Worm (Caenorhabditis elegans) whole organism, L4 larva: ENCODE results near the gene B0496.2.
A peak's percentile ranks its signal among the peaks of the same experiment; 100 is the strongest.

ENCODE experiments used
- D1046.2 ChIP-seq: fragments of 200-800 bp; sonication (Bioruptor generic); IDR thresholded peaks from 2 replicates; pipeline ENCODE4 v1.3.6; 2022; ENCODE audit warnings: missing genetic modification characterization, missing compliant biosample characterization
- F26F4.8 ChIP-seq: fragments of 200-800 bp; sonication (Bioruptor generic); conservative IDR thresholded peaks from 2 replicates; pipeline ENCODE4 v1.3.6; 2022; ENCODE audit warnings: missing genetic modification characterization, missing compliant biosample characterization
- F44E2.7 ChIP-seq: fragments of 200-800 bp; sonication (Bioruptor generic); IDR thresholded peaks from 2 replicates; pipeline ENCODE4 v2.1.2; 2022; ENCODE audit warnings: missing genetic modification characterization, missing compliant biosample characterization
- R02D3.7 ChIP-seq: fragments of 150-350 bp; sonication (generic microtip); optimal IDR thresholded peaks from 3 replicates; lab custom pipeline; 2014; ENCODE audit warnings: missing biosample characterization, missing genetic modification characterization
- T20F7.1 ChIP-seq: fragments of 200-800 bp; sonication (Bioruptor generic); optimal IDR thresholded peaks from 2 replicates; lab custom pipeline; 2018; ENCODE audit warnings: mild to moderate bottlenecking, missing genetic modification characterization, missing compliant biosample characterization
- Y105C5A.15 ChIP-seq: fragments of 200-800 bp; sonication (Bioruptor generic); IDR thresholded peaks from 2 replicates; pipeline ENCODE4 v1.3.6; 2022; ENCODE audit warnings: missing genetic modification characterization, missing compliant biosample characterization
- Y48G9A.11 ChIP-seq: fragments of 200-800 bp; sonication (Bioruptor generic); IDR thresholded peaks from 2 replicates; pipeline ENCODE4 v1.3.6; 2022; ENCODE audit warnings: missing genetic modification reagents, missing genetic modification characterization, missing compliant biosample characterization
- Y75B8A.6 ChIP-seq: fragments of 200-800 bp; sonication (Bioruptor generic); IDR thresholded peaks from 2 replicates; pipeline ENCODE4 v1.3.6; 2022; ENCODE audit warnings: missing genetic modification reagents, missing genetic modification characterization, missing compliant biosample characterization
- attf-4 ChIP-seq: sonication (generic microtip); optimal IDR thresholded peaks from 3 replicates; lab custom pipeline; 2017; ENCODE audit warnings: missing biosample characterization, missing genetic modification characterization
- ceh-20 ChIP-seq: fragments of 200-800 bp; sonication (Bioruptor generic); IDR thresholded peaks from 2 replicates; pipeline ENCODE4 v1.3.6; 2022; ENCODE audit warnings: missing genetic modification reagents, missing genetic modification characterization, missing compliant biosample characterization
- ceh-44 ChIP-seq: fragments of 200-800 bp; sonication (Bioruptor generic); IDR thresholded peaks from 2 replicates; pipeline ENCODE4 v1.3.6; 2022; ENCODE audit warnings: missing genetic modification reagents, missing genetic modification characterization, missing compliant biosample characterization
- ceh-82 ChIP-seq: sonication (generic microtip); optimal IDR thresholded peaks from 2 replicates; lab custom pipeline; 2017; ENCODE audit warnings: missing biosample characterization, missing genetic modification characterization
- ctbp-1 ChIP-seq: fragments of 200-800 bp; sonication (Bioruptor generic); IDR thresholded peaks from 2 replicates; pipeline ENCODE4 v1.3.6; 2022; ENCODE audit warnings: missing genetic modification reagents, missing genetic modification characterization, missing compliant biosample characterization
- daf-12 ChIP-seq: fragments of 150-350 bp; optimal IDR thresholded peaks from 2 replicates; lab custom pipeline; 2014; ENCODE audit warnings: missing biosample characterization, missing genetic modification reagents, missing genetic modification characterization
- daf-19 ChIP-seq: fragments of 200-800 bp; sonication (Bioruptor generic); conservative IDR thresholded peaks from 2 replicates; pipeline ENCODE4 v1.3.6; 2022; ENCODE audit warnings: missing genetic modification characterization, missing compliant biosample characterization
- daf-8 ChIP-seq: fragments of 200-800 bp; sonication (Bioruptor generic); IDR thresholded peaks from 2 replicates; pipeline ENCODE4 v1.3.6; 2022; ENCODE audit warnings: missing genetic modification characterization, missing compliant biosample characterization
- egl-27 ChIP-seq: sonication (generic microtip); optimal IDR thresholded peaks from 3 replicates; lab custom pipeline; 2017; ENCODE audit warnings: missing biosample characterization, missing genetic modification reagents, missing genetic modification characterization
- fkh-10 ChIP-seq: fragments of 150-350 bp; optimal IDR thresholded peaks from 2 replicates; lab custom pipeline; 2014; ENCODE audit warnings: missing biosample characterization, missing genetic modification reagents, missing genetic modification characterization
- gei-8 ChIP-seq: fragments of 200-800 bp; sonication (Bioruptor generic); optimal IDR thresholded peaks from 2 replicates; lab custom pipeline; 2018; ENCODE audit warnings: mild to moderate bottlenecking, missing genetic modification characterization, missing compliant biosample characterization
- hif-1 ChIP-seq, 2 experiments: sonication (generic microtip); optimal IDR thresholded peaks; 2 replicates each; lab custom pipeline; 2016 to 2017; ENCODE audit warnings: missing compliant biosample characterization in 2 of 2, missing genetic modification characterization in 2 of 2, missing genetic modification reagents in 2 of 2, missing genotype in 2 of 2, mild to moderate bottlenecking in 1 of 2
- hmg-1.1 ChIP-seq: fragments of 200-800 bp; sonication (Bioruptor generic); IDR thresholded peaks from 2 replicates; pipeline ENCODE4 v1.3.6; 2022; ENCODE audit warnings: missing genetic modification reagents, missing genetic modification characterization, missing compliant biosample characterization
- jun-1 ChIP-seq: fragments of 150-350 bp; optimal IDR thresholded peaks from 2 replicates; lab custom pipeline; 2014; ENCODE audit warnings: missing biosample characterization, missing genetic modification reagents, missing genetic modification characterization
- lim-7 ChIP-seq: fragments of 200-800 bp; sonication (Bioruptor generic); IDR thresholded peaks from 2 replicates; pipeline ENCODE4 v1.3.6; 2022; ENCODE audit warnings: missing genetic modification characterization, missing compliant biosample characterization
- lin-38 ChIP-seq: fragments of 200-800 bp; sonication (Bioruptor generic); IDR thresholded peaks from 2 replicates; pipeline ENCODE4 v1.3.6; 2022; ENCODE audit warnings: missing genetic modification reagents, missing genetic modification characterization, missing compliant biosample characterization
- lir-3 ChIP-seq: sonication (generic microtip); optimal IDR thresholded peaks from 2 replicates; lab custom pipeline; 2016; ENCODE audit warnings: mild to moderate bottlenecking, missing genetic modification characterization, missing compliant biosample characterization
- mdl-1 ChIP-seq, 2 experiments: fragments of 150-350 bp in 1 of 2; sonication (generic microtip) in 1 of 2; optimal IDR thresholded peaks; 2 replicates each; lab custom pipeline; 2014 to 2017; ENCODE audit warnings: missing biosample characterization in 2 of 2, missing genetic modification characterization in 2 of 2
- mdt-29 ChIP-seq: fragments of 200-800 bp; sonication (Bioruptor generic); IDR thresholded peaks from 2 replicates; pipeline ENCODE4 v1.3.6; 2022; ENCODE audit warnings: missing genetic modification reagents, missing genetic modification characterization, missing compliant biosample characterization
- mep-1 ChIP-seq: fragments of 150-350 bp; sonication (generic microtip); optimal IDR thresholded peaks from 3 replicates; lab custom pipeline; 2014; ENCODE audit warnings: missing biosample characterization, missing genetic modification characterization
- mes-2 ChIP-seq: sonication (generic microtip); optimal IDR thresholded peaks from 2 replicates; lab custom pipeline; 2016; ENCODE audit warnings: missing genotype, mild to moderate bottlenecking, missing genetic modification characterization, missing compliant biosample characterization; ENCODE audit not compliant: poor library complexity, severe bottlenecking
- mxl-2 ChIP-seq: fragments of 200-800 bp; sonication (Bioruptor generic); conservative IDR thresholded peaks from 2 replicates; pipeline ENCODE4 v1.3.6; 2022; ENCODE audit warnings: missing genetic modification reagents, missing genetic modification characterization, missing compliant biosample characterization
- mxl-3 ChIP-seq: fragments of 200-800 bp; sonication (Bioruptor generic); optimal IDR thresholded peaks from 2 replicates; lab custom pipeline; 2018; ENCODE audit warnings: mild to moderate bottlenecking, missing genetic modification characterization, missing compliant biosample characterization
- nhr-10 ChIP-seq: fragments of 150-350 bp; optimal IDR thresholded peaks from 2 replicates; lab custom pipeline; 2014; ENCODE audit warnings: missing biosample characterization, missing genetic modification characterization
- nhr-102 ChIP-seq: sonication (generic microtip); optimal IDR thresholded peaks from 2 replicates; lab custom pipeline; 2016; ENCODE audit warnings: mild to moderate bottlenecking, missing genetic modification characterization, moderate library complexity, missing compliant biosample characterization
- nhr-11 ChIP-seq: fragments of 150-350 bp; optimal IDR thresholded peaks from 2 replicates; lab custom pipeline; 2014; ENCODE audit warnings: missing biosample characterization, missing genetic modification characterization
- nhr-111 ChIP-seq: fragments of 200-800 bp; sonication (Bioruptor generic); optimal IDR thresholded peaks from 2 replicates; lab custom pipeline; 2018; ENCODE audit warnings: mild to moderate bottlenecking, missing genetic modification characterization, missing compliant biosample characterization
- nhr-237 ChIP-seq: sonication (generic microtip); optimal IDR thresholded peaks from 2 replicates; lab custom pipeline; 2017; ENCODE audit warnings: missing biosample characterization, missing genetic modification characterization
- nhr-28 ChIP-seq: fragments of 150-350 bp; optimal IDR thresholded peaks from 2 replicates; lab custom pipeline; 2014; ENCODE audit warnings: missing biosample characterization, missing genetic modification characterization
- nhr-76 ChIP-seq: fragments of 150-350 bp; optimal IDR thresholded peaks from 2 replicates; lab custom pipeline; 2014; ENCODE audit warnings: missing biosample characterization, missing genetic modification characterization
- nhr-77 ChIP-seq: fragments of 150-350 bp; optimal IDR thresholded peaks from 2 replicates; lab custom pipeline; 2014; ENCODE audit warnings: missing biosample characterization, missing genetic modification characterization
- skn-1 ChIP-seq: fragments of 150-350 bp; optimal IDR thresholded peaks from 2 replicates; lab custom pipeline; 2014; ENCODE audit warnings: missing biosample characterization, missing genetic modification characterization
- snpc-1.2 ChIP-seq: fragments of 200-800 bp; sonication (Bioruptor generic); IDR thresholded peaks from 2 replicates; pipeline ENCODE4 v1.3.6; 2022; ENCODE audit warnings: missing genetic modification reagents, missing genetic modification characterization, missing compliant biosample characterization
- snpc-4 ChIP-seq: fragments of 150-350 bp; optimal IDR thresholded peaks from 2 replicates; lab custom pipeline; 2014; ENCODE audit warnings: missing biosample characterization, missing genetic modification characterization
- spr-1 ChIP-seq: sonication (generic microtip); optimal IDR thresholded peaks from 2 replicates; lab custom pipeline; 2016; ENCODE audit warnings: mild to moderate bottlenecking, missing genetic modification characterization, missing compliant biosample characterization
- spr-3 ChIP-seq: fragments of 200-800 bp; sonication (Bioruptor generic); optimal IDR thresholded peaks from 2 replicates; lab custom pipeline; 2018; ENCODE audit warnings: mild to moderate bottlenecking, missing genetic modification characterization, missing compliant biosample characterization
- tra-1 ChIP-seq: fragments of 200-800 bp; sonication (Bioruptor generic); IDR thresholded peaks from 2 replicates; pipeline ENCODE4 v1.3.6; 2022; ENCODE audit warnings: missing genetic modification reagents, missing genetic modification characterization, missing compliant biosample characterization
- unc-130 ChIP-seq: sonication (generic microtip); optimal IDR thresholded peaks from 2 replicates; lab custom pipeline; 2016; ENCODE audit warnings: missing genetic modification reagents, missing genetic modification characterization, missing compliant biosample characterization
- unc-62 ChIP-seq, 3 experiments: fragments of 150-350 bp in 1 of 3; sonication (generic microtip); optimal IDR thresholded peaks in 2 of 3; peaks in 1 of 3; 1 replicate in 1 of 3; 2 replicates in 2 of 3; lab custom pipeline; 2014 to 2017; ENCODE audit warnings: missing biosample characterization in 3 of 3, missing genetic modification characterization in 3 of 3, missing genetic modification reagents in 3 of 3, missing genotype in 1 of 3
- zfp-3 ChIP-seq: fragments of 200-800 bp; sonication (Bioruptor generic); conservative IDR thresholded peaks from 2 replicates; pipeline ENCODE4 v1.3.6; 2022; ENCODE audit warnings: missing genetic modification reagents, missing genetic modification characterization, missing compliant biosample characterization
- zip-2 ChIP-seq: fragments of 150-350 bp; optimal IDR thresholded peaks from 2 replicates; lab custom pipeline; 2014; ENCODE audit warnings: missing biosample characterization, missing genetic modification characterization

B0496.2 gene

DNA sequence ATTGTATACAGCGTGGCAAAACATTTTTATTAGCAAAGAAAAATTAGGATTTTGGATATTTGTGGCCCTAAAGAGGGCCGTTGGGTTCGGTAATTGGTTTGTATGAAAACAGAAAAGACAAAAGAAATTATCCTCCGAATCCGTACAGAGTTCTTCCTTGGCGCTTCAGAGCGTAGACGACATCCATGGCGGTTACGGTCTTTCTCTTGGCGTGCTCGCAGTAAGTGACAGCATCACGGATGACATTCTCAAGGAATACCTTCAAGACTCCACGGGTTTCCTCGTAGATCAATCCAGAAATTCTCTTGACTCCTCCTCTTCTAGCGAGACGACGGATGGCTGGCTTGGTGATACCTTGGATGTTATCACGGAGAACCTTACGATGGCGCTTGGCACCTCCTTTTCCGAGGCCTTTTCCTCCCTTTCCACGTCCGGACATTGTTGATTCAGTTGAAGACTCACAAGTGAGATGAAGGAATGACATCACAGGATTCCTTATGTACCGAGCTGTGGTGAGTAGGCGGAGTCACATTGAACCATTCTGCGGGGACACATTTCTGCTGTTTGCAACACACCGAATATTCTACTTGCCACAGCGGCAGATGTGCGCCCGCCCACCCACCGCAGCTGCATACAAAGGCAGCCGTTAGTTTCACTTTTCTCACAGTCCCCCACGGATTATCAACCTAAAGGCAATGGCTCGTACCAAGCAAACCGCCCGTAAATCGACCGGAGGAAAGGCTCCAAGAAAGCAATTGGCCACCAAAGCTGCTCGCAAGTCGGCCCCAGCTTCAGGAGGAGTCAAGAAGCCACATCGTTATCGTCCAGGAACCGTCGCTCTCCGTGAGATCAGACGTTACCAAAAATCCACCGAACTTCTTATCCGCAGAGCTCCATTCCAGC, 40.1 kb downstream of the B0496.2 start, which contains the start of the genes his-60 and his-59 (continued):
- no peak for TF ChIP-seq mxl-2 (GFP tag; lab: Robert Waterston, UW)
- TF ChIP-seq daf-8 (GFP tag; lab: Robert Waterston, UW) = no peak
- TF ChIP-seq unc-130 (GFP tag; lab: Kevin White, UChicago) = no peak
- no peak for TF ChIP-seq mxl-3
- no peak for TF ChIP-seq daf-12
- no peak for TF ChIP-seq R02D3.7 (tag; lab: Kevin White, UChicago)
- no peak for TF ChIP-seq gei-8 (GFP tag; lab: Kevin White, UChicago)
- TF ChIP-seq jun-1 = no peak
- no peak for TF ChIP-seq spr-1 (tag; lab: Kevin White, UChicago)
- TF ChIP-seq lir-3 (tag; lab: Kevin White, UChicago) = no peak
- TF ChIP-seq daf-19 = no peak
- no peak for TF ChIP-seq Y75B8A.6 (GFP tag; lab: Robert Waterston, UW)
- peak; percentile 26; the same call in 1 of the 2 replicates for TF ChIP-seq mdt-29 (GFP tag; lab: Robert Waterston, UW)
- TF ChIP-seq Y105C5A.15 (GFP tag; lab: Robert Waterston, UW) = peak; percentile 50; the same call in 1 of the 2 replicates
- TF ChIP-seq lim-7 (GFP tag; lab: Robert Waterston, UW) = peak; percentile 85
- TF ChIP-seq nhr-28 (tag; lab: Kevin White, UChicago) = no peak
- no peak for TF ChIP-seq nhr-237 (tag; lab: Kevin White, UChicago)
- no peak for TF ChIP-seq zfp-3
- no peak for TF ChIP-seq T20F7.1 (GFP tag; lab: Kevin White, UChicago)
- TF ChIP-seq skn-1 (tag; lab: Kevin White, UChicago) = no peak
- no peak for TF ChIP-seq snpc-4 (tag; lab: Kevin White, UChicago)
- no peak for TF ChIP-seq fkh-10 (GFP tag; lab: Kevin White, UChicago)
- TF ChIP-seq ceh-82 (tag; lab: Kevin White, UChicago) = no peak
- no peak for TF ChIP-seq zip-2 (tag; lab: Kevin White, UChicago)
- no peak for TF ChIP-seq mep-1
- no peak for TF ChIP-seq mdl-1 (tag; optimal IDR thresholded peaks at IDR 0.05; lab: Kevin White, UChicago)
- TF ChIP-seq egl-27 (tag; lab: Kevin White, UChicago) = no peak
- peak; percentile 80 for TF ChIP-seq nhr-102
- TF ChIP-seq hif-1 (tag; optimal IDR thresholded peaks at IDR 0.05; lab: Kevin White, UChicago) = no peak
- peak; percentile 57 for TF ChIP-seq snpc-1.2
- TF ChIP-seq lin-38 (GFP tag; lab: Robert Waterston, UW) = peak; percentile 48
- 0 out of 2 replicates have a peak, but pooled peaks have one; percentile 31 for TF ChIP-seq D1046.2
- TF ChIP-seq tra-1 (GFP tag; lab: Robert Waterston, UW) = peak; percentile 42; the same call in 1 of the 2 replicates
- no peak for TF ChIP-seq nhr-10 (tag; lab: Kevin White, UChicago)
- no peak for TF ChIP-seq Y48G9A.11 (GFP tag; lab: Robert Waterston, UW)
- no peak for TF ChIP-seq nhr-76
- TF ChIP-seq ceh-44 (GFP tag; lab: Robert Waterston, UW) = no peak
- TF ChIP-seq mes-2 (tag; lab: Kevin White, UChicago) = peak; percentile 80
- TF ChIP-seq nhr-111 (GFP tag; lab: Kevin White, UChicago) = no peak

DNA sequence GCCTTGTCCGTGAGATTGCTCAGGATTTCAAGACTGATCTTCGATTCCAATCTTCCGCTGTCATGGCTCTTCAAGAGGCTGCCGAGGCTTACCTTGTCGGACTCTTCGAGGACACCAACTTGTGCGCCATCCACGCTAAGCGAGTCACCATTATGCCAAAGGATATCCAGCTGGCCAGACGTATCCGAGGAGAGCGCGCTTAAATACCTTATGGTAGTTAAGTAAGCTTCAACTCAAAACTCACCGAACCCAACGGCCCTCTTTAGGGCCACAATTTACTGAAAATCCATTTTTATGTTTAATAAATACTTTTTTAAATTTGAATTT, 40.8 kb downstream of the B0496.2 start:
- no peak for TF ChIP-seq nhr-11 (tag; lab: Kevin White, UChicago)
- peak; percentile 40 for TF ChIP-seq gei-8 (GFP tag; lab: Kevin White, UChicago)
- TF ChIP-seq F26F4.8 (GFP tag; lab: Robert Waterston, UW) = 0 out of 2 replicates have a peak, but pooled peaks have one; percentile 27
- no peak for TF ChIP-seq nhr-77
- no peak for TF ChIP-seq mxl-3
- TF ChIP-seq lin-38 (GFP tag; lab: Robert Waterston, UW) = no peak
- no peak for TF ChIP-seq unc-62 (GFP tag; optimal IDR thresholded peaks at IDR 0.05 in 1 of 2; lab: Kevin White, UChicago)
- TF ChIP-seq unc-62 (tag; optimal IDR thresholded peaks at IDR 0.05; lab: Kevin White, UChicago) = no peak
- no peak for TF ChIP-seq spr-3 (GFP tag; lab: Kevin White, UChicago)
- TF ChIP-seq ctbp-1 (GFP tag; lab: Robert Waterston, UW) = no peak
- no peak for TF ChIP-seq snpc-4 (tag; lab: Kevin White, UChicago)
- TF ChIP-seq attf-4 (tag; lab: Kevin White, UChicago) = no peak
- no peak for TF ChIP-seq mes-2 (tag; lab: Kevin White, UChicago)
- no peak for TF ChIP-seq ceh-82 (tag; lab: Kevin White, UChicago)
- TF ChIP-seq lir-3 (tag; lab: Kevin White, UChicago) = no peak
- TF ChIP-seq snpc-1.2 = 0 out of 2 replicates have a peak, but pooled peaks have one; percentile 77
- no peak for TF ChIP-seq F44E2.7
- no peak for TF ChIP-seq zfp-3
- TF ChIP-seq hmg-1.1 (GFP tag; lab: Robert Waterston, UW) = no peak
- no peak for TF ChIP-seq ceh-20
